Fruit fly (Drosophila melanogaster) whole organism, embryonic: ENCODE data around the gene CG11980.

Experiments used
- B-H1 ChIP-seq: fragments of 200-800 bp; sonication (Bioruptor generic); IDR thresholded peaks from 3 replicates; pipeline ENCODE4 v1.3.6; 2022; ENCODE audit warnings: missing biosample characterization, missing genetic modification characterization
- CG10366 ChIP-seq: fragments of 200-800 bp; sonication (Bioruptor generic); IDR thresholded peaks from 2 replicates; pipeline ENCODE4 v1.3.6; 2022; ENCODE audit warnings: missing biosample characterization, missing genetic modification characterization
- CG10654 ChIP-seq: fragments of 200-800 bp; sonication (Bioruptor generic); optimal IDR thresholded peaks from 2 replicates; lab custom pipeline; 2016; ENCODE audit warnings: missing biosample characterization, missing genetic modification characterization
- CG11723 ChIP-seq: fragments of 200-800 bp; sonication (Bioruptor generic); optimal IDR thresholded peaks from 2 replicates; lab custom pipeline; 2017; ENCODE audit warnings: missing biosample characterization, mild to moderate bottlenecking, missing genetic modification characterization
- CG12236 ChIP-seq: fragments of 200-800 bp; sonication (Bioruptor generic); optimal IDR thresholded peaks from 2 replicates; lab custom pipeline; 2016; ENCODE audit warnings: missing biosample characterization, missing genetic modification characterization
- CG13296 ChIP-seq: fragments of 200-800 bp; sonication (Bioruptor generic); optimal IDR thresholded peaks from 3 replicates; lab custom pipeline; 2018; ENCODE audit warnings: missing biosample characterization, mild to moderate bottlenecking, missing genetic modification characterization
- CG1602 ChIP-seq: fragments of 200-800 bp; sonication (Bioruptor generic); optimal IDR thresholded peaks from 3 replicates; lab custom pipeline; 2016; ENCODE audit warnings: missing biosample characterization, missing genetic modification characterization
- CG17612 ChIP-seq: fragments of 200-800 bp; sonication (Bioruptor generic); IDR thresholded peaks from 2 replicates; pipeline ENCODE4 v1.3.6; 2022; ENCODE audit warnings: missing biosample characterization, missing genetic modification characterization
- CG17802 ChIP-seq: fragments of 200-800 bp; sonication (Bioruptor generic); optimal IDR thresholded peaks from 2 replicates; lab custom pipeline; 2018; ENCODE audit warnings: missing biosample characterization, mild to moderate bottlenecking, missing genetic modification characterization, moderate library complexity
- CG18599 ChIP-seq: fragments of 200-800 bp; sonication (Bioruptor generic); optimal IDR thresholded peaks from 3 replicates; lab custom pipeline; 2017; ENCODE audit warnings: missing biosample characterization, missing genetic modification characterization, mild to moderate bottlenecking, moderate library complexity, missing genetic modification reagents
- CG18619 ChIP-seq: fragments of 200-800 bp; sonication (Bioruptor generic); optimal IDR thresholded peaks from 3 replicates; lab custom pipeline; 2017; ENCODE audit warnings: missing biosample characterization, mild to moderate bottlenecking, missing genetic modification characterization
- CG2120 ChIP-seq: fragments of 200-800 bp; sonication (Bioruptor generic); optimal IDR thresholded peaks from 3 replicates; lab custom pipeline; 2016; ENCODE audit warnings: missing biosample characterization, missing genetic modification characterization
- CG4617 ChIP-seq: fragments of 200-800 bp; sonication (Bioruptor generic); optimal IDR thresholded peaks from 3 replicates; lab custom pipeline; 2016; ENCODE audit warnings: missing biosample characterization, missing genetic modification characterization, borderline replicate concordance
- CG8290 ChIP-seq, 3 experiments: fragments of 200-800 bp; sonication (Bioruptor generic); optimal IDR thresholded peaks; 2 replicates each; lab custom pipeline; 2016 to 2019; ENCODE audit warnings: missing biosample characterization in 3 of 3, missing genetic modification characterization in 3 of 3, mild to moderate bottlenecking in 2 of 3, moderate library complexity in 1 of 3
- CG9876 ChIP-seq: fragments of 200-800 bp; sonication (Bioruptor generic); optimal IDR thresholded peaks from 2 replicates; lab custom pipeline; 2016; ENCODE audit warnings: missing biosample characterization, missing genetic modification characterization
- Fer3 ChIP-seq: fragments of 200-800 bp; sonication (Bioruptor generic); optimal IDR thresholded peaks from 2 replicates; lab custom pipeline; 2018; ENCODE audit warnings: missing biosample characterization, mild to moderate bottlenecking, missing genetic modification characterization, moderate library complexity
- GATAe ChIP-seq: fragments of 200-800 bp; sonication (Bioruptor generic); conservative IDR thresholded peaks from 2 replicates; pipeline ENCODE4 v1.3.6; 2022; ENCODE audit warnings: missing biosample characterization, missing genetic modification characterization
- H15 ChIP-seq: fragments of 200-800 bp; sonication (Bioruptor generic); IDR thresholded peaks from 3 replicates; pipeline ENCODE4 v1.3.6; 2022; ENCODE audit warnings: missing biosample characterization, missing genetic modification characterization
- NK7.1 ChIP-seq: fragments of 200-800 bp; sonication (Bioruptor generic); optimal IDR thresholded peaks from 3 replicates; lab custom pipeline; 2016; ENCODE audit warnings: missing biosample characterization, missing genetic modification characterization
- Nf-YA ChIP-seq: fragments of 200-800 bp; sonication (Bioruptor generic); IDR thresholded peaks from 2 replicates; pipeline ENCODE4 v1.3.6; 2022; ENCODE audit warnings: missing biosample characterization, missing genetic modification characterization
- Oli ChIP-seq: fragments of 200-800 bp; sonication (Bioruptor generic); optimal IDR thresholded peaks from 2 replicates; lab custom pipeline; 2018; ENCODE audit warnings: missing biosample characterization, mild to moderate bottlenecking, missing genetic modification characterization, moderate library complexity
- Opbp ChIP-seq: fragments of 200-800 bp; sonication (Bioruptor generic); IDR thresholded peaks from 3 replicates; pipeline ENCODE4 v1.3.6; 2022; ENCODE audit warnings: missing biosample characterization, missing genetic modification characterization; ENCODE audit not compliant: partially characterized antibody
- Ptx1 ChIP-seq: fragments of 200-800 bp; sonication (Bioruptor generic); IDR thresholded peaks from 2 replicates; pipeline ENCODE4 v1.3.6; 2022; ENCODE audit warnings: missing biosample characterization, missing genetic modification characterization
- Stat92E ChIP-seq, 3 experiments: fragments of >200 bp in 2 of 3; fragments of 200-800 bp in 1 of 3; sonication (Bioruptor generic) in 1 of 3; optimal IDR thresholded peaks; 2 replicates each; lab custom pipeline; 2017 to 2019; ENCODE audit warnings: missing biosample characterization in 3 of 3, missing genetic modification characterization in 3 of 3, mild to moderate bottlenecking in 1 of 3, moderate library complexity in 1 of 3
- TFAM ChIP-seq: fragments of 200-800 bp; sonication (Bioruptor generic); optimal IDR thresholded peaks from 2 replicates; lab custom pipeline; 2017; ENCODE audit warnings: missing biosample characterization, missing genetic modification characterization, inconsistent platforms
- Tbp ChIP-seq: fragments of >200 bp; optimal IDR thresholded peaks from 2 replicates; lab custom pipeline; 2018; ENCODE audit warnings: missing biosample characterization, missing genetic modification characterization
- Vsx1 ChIP-seq: fragments of 200-800 bp; sonication (Bioruptor generic); optimal IDR thresholded peaks from 2 replicates; lab custom pipeline; 2017; ENCODE audit warnings: missing biosample characterization, mild to moderate bottlenecking, missing genetic modification characterization, missing genetic modification reagents
- caup ChIP-seq: fragments of 200-800 bp; sonication (Bioruptor generic); optimal IDR thresholded peaks from 3 replicates; lab custom pipeline; 2017; ENCODE audit warnings: missing biosample characterization, mild to moderate bottlenecking, missing genetic modification characterization, moderate library complexity; ENCODE audit not compliant: severe bottlenecking
- dati ChIP-seq: fragments of 200-800 bp; sonication (Bioruptor generic); IDR thresholded peaks from 2 replicates; pipeline ENCODE4 v1.3.6; 2022; ENCODE audit warnings: missing biosample characterization, missing genetic modification characterization
- emc ChIP-seq: fragments of 200-800 bp; sonication (Bioruptor generic); optimal IDR thresholded peaks from 2 replicates; lab custom pipeline; 2016; ENCODE audit warnings: missing biosample characterization, missing genetic modification characterization
- gem ChIP-seq: fragments of 200-800 bp; sonication (Bioruptor generic); optimal IDR thresholded peaks from 2 replicates; lab custom pipeline; 2019; ENCODE audit warnings: missing biosample characterization, mild to moderate bottlenecking, missing genetic modification characterization, moderate library complexity
- gt ChIP-seq: fragments of 200-800 bp; sonication (Bioruptor generic); IDR thresholded peaks from 2 replicates; pipeline ENCODE4 v1.3.6; 2022; ENCODE audit warnings: missing biosample characterization, missing genetic modification characterization
- hkb ChIP-seq, 2 experiments: fragments of 200-800 bp in 1 of 2; fragments of >200 bp in 1 of 2; sonication (Bioruptor generic) in 1 of 2; IDR thresholded peaks in 1 of 2; optimal IDR thresholded peaks in 1 of 2; 2 replicates each; pipeline versions ENCODE4 v1.3.6 to Lab custom; 2017 to 2022; ENCODE audit warnings: missing biosample characterization in 1 of 2, missing genetic modification characterization in 1 of 2
- knrl ChIP-seq: fragments of 200-800 bp; sonication (Bioruptor generic); IDR thresholded peaks from 3 replicates; pipeline ENCODE4 v1.3.6; 2022; ENCODE audit warnings: missing biosample characterization, missing genetic modification characterization; ENCODE audit not compliant: partially characterized antibody
- lab ChIP-seq: fragments of 200-800 bp; sonication (Bioruptor generic); optimal IDR thresholded peaks from 3 replicates; lab custom pipeline; 2017; ENCODE audit warnings: missing biosample characterization, missing genetic modification characterization, mild to moderate bottlenecking, moderate library complexity, missing genetic modification reagents
- oc ChIP-seq: fragments of 200-800 bp; sonication (Bioruptor generic); optimal IDR thresholded peaks from 2 replicates; lab custom pipeline; 2018; ENCODE audit warnings: missing biosample characterization, mild to moderate bottlenecking, missing genetic modification characterization, moderate library complexity
- onecut ChIP-seq: fragments of 200-800 bp; sonication (Bioruptor generic); IDR thresholded peaks from 2 replicates; pipeline ENCODE4 v1.3.6; 2022; ENCODE audit warnings: missing biosample characterization, missing genetic modification characterization
- phol ChIP-seq: fragments of 200-800 bp; sonication (Bioruptor generic); optimal IDR thresholded peaks from 3 replicates; lab custom pipeline; 2018; ENCODE audit warnings: missing biosample characterization, mild to moderate bottlenecking, missing genetic modification characterization, moderate library complexity
- pum ChIP-seq: fragments of 200-800 bp; sonication (Bioruptor generic); optimal IDR thresholded peaks from 2 replicates; lab custom pipeline; 2016; ENCODE audit warnings: missing biosample characterization, missing genetic modification characterization
- scrt ChIP-seq: fragments of 200-800 bp; sonication (Bioruptor generic); optimal IDR thresholded peaks from 2 replicates; lab custom pipeline; 2018; ENCODE audit warnings: missing biosample characterization, mild to moderate bottlenecking, missing genetic modification characterization, moderate library complexity
- sima ChIP-seq: fragments of 200-800 bp; sonication (Bioruptor generic); optimal IDR thresholded peaks from 2 replicates; lab custom pipeline; 2016; ENCODE audit warnings: missing biosample characterization, missing genetic modification characterization
- sna ChIP-seq: fragments of 200-800 bp; sonication (Bioruptor generic); IDR thresholded peaks from 2 replicates; pipeline ENCODE4 v1.3.6; 2022; ENCODE audit warnings: missing biosample characterization, missing genetic modification characterization; ENCODE audit not compliant: partially characterized antibody
- sqz ChIP-seq: fragments of 200-800 bp; sonication (Bioruptor generic); optimal IDR thresholded peaks from 3 replicates; lab custom pipeline; 2018; ENCODE audit warnings: missing biosample characterization, mild to moderate bottlenecking, missing genetic modification characterization
- stc ChIP-seq: fragments of 200-800 bp; sonication (Bioruptor generic); IDR thresholded peaks from 2 replicates; pipeline ENCODE4 v1.3.6; 2022; ENCODE audit warnings: missing biosample characterization, missing genetic modification characterization
- tll ChIP-seq, 2 experiments: fragments of 200-800 bp in 1 of 2; fragments of >200 bp in 1 of 2; sonication (Bioruptor generic) in 1 of 2; optimal IDR thresholded peaks; 2 replicates each; lab custom pipeline; 2017 to 2019; ENCODE audit warnings: missing biosample characterization in 2 of 2, missing genetic modification characterization in 2 of 2, mild to moderate bottlenecking in 1 of 2, moderate library complexity in 1 of 2
- twi ChIP-seq: fragments of 200-800 bp; optimal IDR thresholded peaks from 2 replicates; lab custom pipeline; 2019; ENCODE audit warnings: missing biosample characterization, mild to moderate bottlenecking, missing genetic modification characterization, moderate library complexity
- unc-4 ChIP-seq: fragments of 200-800 bp; sonication (Bioruptor generic); IDR thresholded peaks from 2 replicates; pipeline ENCODE4 v1.3.6; 2022; ENCODE audit warnings: missing biosample characterization, missing genetic modification characterization; ENCODE audit not compliant: partially characterized antibody

CG11980 gene

dm6 chr3R:9049091-9049981 lies 45.5 kb downstream of the CG11980 start (continued):
- TF ChIP-seq CG2120 (GFP tag; lab: Kevin White, UChicago) (no peak), emc (GFP tag; lab: Kevin White, UChicago) (no peak), gt (GFP tag; lab: Robert Waterston, UW) (no peak), CG4617 (GFP tag; lab: Kevin White, UChicago) (no peak), CG13296 (peak; percentile 43), onecut (GFP tag; lab: Robert Waterston, UW) (no peak), CG17802 (no peak), sima (GFP tag; lab: Kevin White, UChicago) (no peak), H15 (GFP tag; lab: Robert Waterston, UW) (no peak), NK7.1 (no peak), Fer3 (tag; lab: Kevin White, UChicago) (peak; percentile 14), gem (tag; lab: Kevin White, UChicago) (peak; percentile 30), B-H1 (no peak), CG18619 (no peak), Tbp (GFP tag; lab: Kevin White, UChicago) (no peak), Vsx1 (no peak), phol (tag; lab: Kevin White, UChicago) (no peak), Opbp (GFP tag; lab: Robert Waterston, UW) (no peak), scrt (no peak), sqz (GFP tag; lab: Kevin White, UChicago) (no peak), caup (GFP tag; lab: Kevin White, UChicago) (no peak), TFAM (GFP tag; lab: Kevin White, UChicago) (no peak), stc (GFP tag; lab: Robert Waterston, UW) (no peak), unc-4 (GFP tag; lab: Robert Waterston, UW) (no peak), knrl (GFP tag; lab: Robert Waterston, UW) (no peak), CG17612 (GFP tag; lab: Robert Waterston, UW) (no peak), CG10654 (no peak), CG10366 (GFP tag; lab: Robert Waterston, UW) (no peak), CG1602 (GFP tag; lab: Kevin White, UChicago) (no peak), CG18599 (GFP tag; lab: Kevin White, UChicago) (no peak), pum (GFP tag; lab: Kevin White, UChicago) (no peak), CG11723 (GFP tag; lab: Kevin White, UChicago) (no peak), Ptx1 (GFP tag; lab: Robert Waterston, UW) (no peak), Nf-YA (GFP tag; lab: Robert Waterston, UW) (no peak), Stat92E (GFP tag; optimal IDR thresholded peaks at IDR 0.05; lab: Kevin White, UChicago) (no peak), tll (GFP tag; optimal IDR thresholded peaks at IDR 0.05; lab: Kevin White, UChicago) (no peak), oc (tag; lab: Kevin White, UChicago) (peak; percentile 3), CG12236 (GFP tag; lab: Kevin White, UChicago) (no peak), CG9876 (GFP tag; lab: Kevin White, UChicago) (no peak), Oli (tag; lab: Kevin White, UChicago) (no peak), lab (peak; percentile 31), CG8290 (GFP tag; optimal IDR thresholded peaks at IDR 0.05; lab: Kevin White, UChicago) (no peak), CG8290 (tag; optimal IDR thresholded peaks at IDR 0.05; lab: Kevin White, UChicago) (peak in 1 of 2 experiments; percentile 29), GATAe (GFP tag; lab: Robert Waterston, UW) (no peak), hkb (optimal IDR thresholded peaks at IDR 0.05; lab: Kevin White, UChicago) (no peak), hkb (GFP tag; IDR thresholded peaks at IDR 0.05; lab: Robert Waterston, UW) (no peak), twi (tag; lab: Kevin White, UChicago) (no peak), dati (GFP tag; lab: Robert Waterston, UW) (no peak), sna (GFP tag; lab: Robert Waterston, UW) (no peak)
